Fruit fly (Drosophila melanogaster) whole organism, embryonic: ENCODE results near the gene CG17028.

Experiments
- Aef1 ChIP-seq: fragments of 200-800 bp; sonication (Bioruptor generic); IDR thresholded peaks from 3 replicates; pipeline ENCODE4 v1.3.6; 2022; ENCODE audit warnings: missing biosample characterization, missing genetic modification characterization
- B-H1 ChIP-seq: fragments of 200-800 bp; sonication (Bioruptor generic); IDR thresholded peaks from 3 replicates; pipeline ENCODE4 v1.3.6; 2022; ENCODE audit warnings: missing biosample characterization, missing genetic modification characterization
- CG10209 ChIP-seq: fragments of 200-800 bp; sonication (Bioruptor generic); optimal IDR thresholded peaks from 3 replicates; lab custom pipeline; 2017; ENCODE audit warnings: missing biosample characterization, mild to moderate bottlenecking, missing genetic modification characterization, missing genetic modification reagents
- CG11247 ChIP-seq: fragments of 200-800 bp; sonication (Bioruptor generic); IDR thresholded peaks from 2 replicates; pipeline ENCODE4 v1.3.6; 2022; ENCODE audit warnings: missing biosample characterization, missing genetic modification characterization
- CG12391 ChIP-seq: fragments of 200-800 bp; sonication (Bioruptor generic); optimal IDR thresholded peaks from 3 replicates; lab custom pipeline; 2018; ENCODE audit warnings: missing biosample characterization, mild to moderate bottlenecking, missing genetic modification characterization, moderate library complexity
- CG13296 ChIP-seq: fragments of 200-800 bp; sonication (Bioruptor generic); optimal IDR thresholded peaks from 3 replicates; lab custom pipeline; 2018; ENCODE audit warnings: missing biosample characterization, mild to moderate bottlenecking, missing genetic modification characterization
- CG13624 ChIP-seq: fragments of 200-800 bp; sonication (Bioruptor generic); optimal IDR thresholded peaks from 2 replicates; lab custom pipeline; 2016; ENCODE audit warnings: missing biosample characterization, missing genetic modification characterization
- CG14441 ChIP-seq: fragments of 200-800 bp; sonication (Bioruptor generic); IDR thresholded peaks from 2 replicates; pipeline ENCODE4 v1.3.6; 2022; ENCODE audit warnings: missing biosample characterization, missing genetic modification characterization
- CG17328 ChIP-seq: fragments of 200-800 bp; sonication (Bioruptor generic); IDR thresholded peaks from 2 replicates; pipeline ENCODE4 v1.3.6; 2022; ENCODE audit warnings: missing biosample characterization, missing genetic modification characterization
- CG17385 ChIP-seq: fragments of 200-800 bp; sonication (Bioruptor generic); optimal IDR thresholded peaks from 3 replicates; lab custom pipeline; 2018; ENCODE audit warnings: missing biosample characterization, mild to moderate bottlenecking, missing genetic modification characterization
- CG18011 ChIP-seq: fragments of 200-800 bp; sonication (Bioruptor generic); optimal IDR thresholded peaks from 2 replicates; lab custom pipeline; 2017; ENCODE audit warnings: missing biosample characterization, missing genetic modification characterization, mild to moderate bottlenecking, moderate library complexity, missing genotype
- CG2202 ChIP-seq: fragments of 200-800 bp; sonication (Bioruptor generic); optimal IDR thresholded peaks from 2 replicates; lab custom pipeline; 2018; ENCODE audit warnings: missing biosample characterization, mild to moderate bottlenecking, missing genetic modification characterization
- CG31441 ChIP-seq: fragments of 200-800 bp; sonication (Bioruptor generic); IDR thresholded peaks from 2 replicates; pipeline ENCODE4 v1.3.6; 2022; ENCODE audit warnings: missing biosample characterization, missing genetic modification characterization
- CG6683 ChIP-seq: fragments of 200-800 bp; sonication (Bioruptor generic); optimal IDR thresholded peaks from 2 replicates; lab custom pipeline; 2017; ENCODE audit warnings: missing biosample characterization, mild to moderate bottlenecking, missing genetic modification characterization, missing genetic modification reagents
- CG6854 ChIP-seq: fragments of 200-800 bp; sonication (Bioruptor generic); optimal IDR thresholded peaks from 3 replicates; lab custom pipeline; 2017; ENCODE audit warnings: missing biosample characterization, mild to moderate bottlenecking, missing genetic modification characterization
- CG9727 ChIP-seq: fragments of 200-800 bp; sonication (Bioruptor generic); optimal IDR thresholded peaks from 3 replicates; lab custom pipeline; 2017; ENCODE audit warnings: missing biosample characterization, mild to moderate bottlenecking, missing genetic modification characterization
- Dbx ChIP-seq: fragments of 200-800 bp; sonication (Bioruptor generic); IDR thresholded peaks from 3 replicates; pipeline ENCODE4 v1.3.6; 2022; ENCODE audit warnings: missing biosample characterization, missing genetic modification characterization
- Doc2 ChIP-seq: fragments of 200-800 bp; sonication (Bioruptor generic); IDR thresholded peaks from 2 replicates; pipeline ENCODE4 v1.3.6; 2022; ENCODE audit warnings: missing biosample characterization, missing genetic modification characterization
- Drgx ChIP-seq: fragments of 200-800 bp; sonication (Bioruptor generic); IDR thresholded peaks from 2 replicates; pipeline ENCODE4 v1.3.6; 2022; ENCODE audit warnings: missing biosample characterization, missing genetic modification characterization
- Eip74EF ChIP-seq, 2 experiments: fragments of 200-800 bp in 1 of 2; fragments of >200 bp in 1 of 2; sonication (Bioruptor generic) in 1 of 2; optimal IDR thresholded peaks; 2 replicates each; lab custom pipeline; 2017 to 2019; ENCODE audit warnings: missing biosample characterization in 2 of 2, missing genetic modification characterization in 2 of 2, mild to moderate bottlenecking in 1 of 2, moderate library complexity in 1 of 2
- Ets65A ChIP-seq: fragments of 200-800 bp; sonication (Bioruptor generic); peaks from one replicate; lab custom pipeline; 2016; ENCODE audit warnings: missing biosample characterization, missing genetic modification characterization
- H2.0 ChIP-seq: fragments of 200-800 bp; sonication (Bioruptor generic); IDR thresholded peaks from 2 replicates; pipeline ENCODE4 v1.3.6; 2022; ENCODE audit warnings: missing biosample characterization, missing genetic modification characterization
- HHEX ChIP-seq: fragments of 200-800 bp; sonication (Bioruptor generic); optimal IDR thresholded peaks from 3 replicates; lab custom pipeline; 2017; ENCODE audit warnings: missing biosample characterization, mild to moderate bottlenecking, missing genetic modification characterization, missing genetic modification reagents
- HLH4C ChIP-seq: fragments of 200-800 bp; sonication (Bioruptor generic); IDR thresholded peaks from 3 replicates; pipeline ENCODE4 v1.3.6; 2022; ENCODE audit warnings: missing biosample characterization, missing genetic modification characterization; ENCODE audit not compliant: partially characterized antibody
- Hsf ChIP-seq: fragments of 200-800 bp; sonication (Bioruptor generic); optimal IDR thresholded peaks from 3 replicates; lab custom pipeline; 2016; ENCODE audit warnings: missing biosample characterization, missing genetic modification characterization
- Kr ChIP-seq: fragments of 200-800 bp; sonication (Bioruptor generic); optimal IDR thresholded peaks from 2 replicates; lab custom pipeline; 2017; ENCODE audit warnings: missing biosample characterization, mild to moderate bottlenecking, missing genetic modification characterization
- MESR4 ChIP-seq: fragments of 200-800 bp; sonication (Bioruptor generic); optimal IDR thresholded peaks from 2 replicates; lab custom pipeline; 2018; ENCODE audit warnings: missing biosample characterization, mild to moderate bottlenecking, missing genetic modification characterization, moderate library complexity
- Max ChIP-seq: fragments of 200-800 bp; sonication (Bioruptor generic); optimal IDR thresholded peaks from 2 replicates; lab custom pipeline; 2016; ENCODE audit warnings: missing biosample characterization, mild to moderate bottlenecking, missing genetic modification characterization
- Nf-YC ChIP-seq: fragments of 200-800 bp; optimal IDR thresholded peaks from 3 replicates; lab custom pipeline; 2019; ENCODE audit warnings: missing biosample characterization, mild to moderate bottlenecking, missing genetic modification characterization, moderate library complexity
- Oaz ChIP-seq: fragments of 200-800 bp; sonication (Bioruptor generic); IDR thresholded peaks from 2 replicates; pipeline ENCODE4 v1.3.6; 2022; ENCODE audit warnings: missing biosample characterization, missing genetic modification characterization
- Oli ChIP-seq: fragments of 200-800 bp; sonication (Bioruptor generic); optimal IDR thresholded peaks from 2 replicates; lab custom pipeline; 2018; ENCODE audit warnings: missing biosample characterization, mild to moderate bottlenecking, missing genetic modification characterization, moderate library complexity
- Scr ChIP-seq: fragments of 200-800 bp; sonication (Bioruptor generic); IDR thresholded peaks from 2 replicates; pipeline ENCODE4 v1.3.6; 2022; ENCODE audit warnings: missing biosample characterization, missing genetic modification characterization; ENCODE audit not compliant: partially characterized antibody
- al ChIP-seq: fragments of 200-800 bp; sonication (Bioruptor generic); IDR thresholded peaks from 2 replicates; pipeline ENCODE4 v1.3.6; 2022; ENCODE audit warnings: missing biosample characterization, missing genetic modification characterization
- ato ChIP-seq: fragments of 200-800 bp; sonication (Bioruptor generic); IDR thresholded peaks from 2 replicates; pipeline ENCODE4 v1.3.6; 2022; ENCODE audit warnings: missing biosample characterization, missing genetic modification characterization; ENCODE audit not compliant: partially characterized antibody
- corto ChIP-seq: fragments of 200-800 bp; sonication (Bioruptor generic); optimal IDR thresholded peaks from 2 replicates; lab custom pipeline; 2016; ENCODE audit warnings: missing biosample characterization, mild to moderate bottlenecking, missing genetic modification characterization, moderate library complexity
- disco-r ChIP-seq: fragments of 200-800 bp; sonication (Bioruptor generic); optimal IDR thresholded peaks from 2 replicates; lab custom pipeline; 2016; ENCODE audit warnings: missing biosample characterization, missing genetic modification characterization
- dmrt99B ChIP-seq: fragments of 200-800 bp; sonication (Bioruptor generic); optimal IDR thresholded peaks from 2 replicates; lab custom pipeline; 2018; ENCODE audit warnings: missing biosample characterization, mild to moderate bottlenecking, missing genetic modification characterization, moderate library complexity
- dysf ChIP-seq: fragments of 200-800 bp; sonication (Bioruptor generic); IDR thresholded peaks from 3 replicates; pipeline ENCODE4 v1.3.6; 2022; ENCODE audit warnings: missing biosample characterization, missing genetic modification characterization
- gsb ChIP-seq: fragments of 200-800 bp; sonication (Bioruptor generic); IDR thresholded peaks from 2 replicates; pipeline ENCODE4 v1.3.6; 2022; ENCODE audit warnings: missing biosample characterization, missing genetic modification characterization
- klu ChIP-seq: fragments of 200-800 bp; sonication (Bioruptor generic); IDR thresholded peaks from 2 replicates; pipeline ENCODE4 v1.3.6; 2022; ENCODE audit warnings: missing biosample characterization, missing genetic modification characterization
- lbe ChIP-seq: fragments of 200-800 bp; sonication (Bioruptor generic); optimal IDR thresholded peaks from 2 replicates; lab custom pipeline; 2016; ENCODE audit warnings: missing biosample characterization, mild to moderate bottlenecking, missing genetic modification characterization
- nau ChIP-seq: fragments of 200-800 bp; sonication (Bioruptor generic); optimal IDR thresholded peaks from 3 replicates; lab custom pipeline; 2017; ENCODE audit warnings: missing biosample characterization, mild to moderate bottlenecking, missing genetic modification characterization, missing genetic modification reagents
- nerfin-1 ChIP-seq: fragments of 200-800 bp; sonication (Bioruptor generic); optimal IDR thresholded peaks from 3 replicates; lab custom pipeline; 2019; ENCODE audit warnings: missing biosample characterization, mild to moderate bottlenecking, missing genetic modification characterization, moderate library complexity
- pb ChIP-seq: fragments of 200-800 bp; sonication (Bioruptor generic); optimal IDR thresholded peaks from 3 replicates; lab custom pipeline; 2016; ENCODE audit warnings: missing biosample characterization, missing genetic modification characterization
- pum ChIP-seq: fragments of 200-800 bp; sonication (Bioruptor generic); optimal IDR thresholded peaks from 2 replicates; lab custom pipeline; 2016; ENCODE audit warnings: missing biosample characterization, missing genetic modification characterization
- sens ChIP-seq: fragments of 200-800 bp; sonication (Bioruptor generic); peaks from one replicate; lab custom pipeline; 2016; ENCODE audit warnings: missing biosample characterization, missing genetic modification characterization
- sr ChIP-seq: fragments of 200-800 bp; sonication (Bioruptor generic); IDR thresholded peaks from 3 replicates; pipeline ENCODE4 v1.3.6; 2022; ENCODE audit warnings: missing biosample characterization, missing genetic modification characterization
- tap ChIP-seq: fragments of 200-800 bp; optimal IDR thresholded peaks from 3 replicates; lab custom pipeline; 2019; ENCODE audit warnings: missing biosample characterization, mild to moderate bottlenecking, missing genetic modification characterization, moderate library complexity
- toy ChIP-seq: fragments of 200-800 bp; sonication (Bioruptor generic); IDR thresholded peaks from 2 replicates; pipeline ENCODE4 v1.3.6; 2022; ENCODE audit warnings: missing biosample characterization, missing genetic modification characterization
- vvl ChIP-seq: fragments of 200-800 bp; sonication (Bioruptor generic); IDR thresholded peaks from 2 replicates; pipeline ENCODE4 v1.3.6; 2022; ENCODE audit warnings: missing biosample characterization, missing genetic modification characterization
- zfh1 ChIP-seq: fragments of 200-800 bp; sonication (Bioruptor generic); IDR thresholded peaks from 3 replicates; pipeline ENCODE4 v1.3.6; 2022; ENCODE audit warnings: missing biosample characterization, missing genetic modification characterization

The CG17028 gene

DNA sequence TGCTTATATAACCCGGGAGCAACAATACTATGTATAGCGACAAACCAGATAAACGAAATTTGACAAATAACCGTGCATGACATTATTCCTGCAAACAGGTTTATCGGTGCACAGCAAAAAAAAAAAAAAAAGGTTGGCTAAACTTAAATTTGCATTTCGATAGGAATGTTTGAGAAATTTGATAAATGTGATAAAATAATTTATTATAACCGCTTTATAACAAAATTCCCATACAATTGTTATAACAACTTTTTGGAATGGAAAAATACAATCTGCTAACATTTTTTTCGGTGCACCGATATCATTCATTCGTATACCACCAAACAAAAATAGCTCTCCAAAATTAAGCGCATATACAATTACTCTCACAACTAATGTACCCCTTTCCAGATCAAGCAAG, 759 bp upstream of the CG17028 start (continued):
- TF ChIP-seq Oli (tag; lab: Kevin White, UChicago) = peak; percentile 36
- TF ChIP-seq CG31441 (GFP tag; lab: Robert Waterston, UW) = peak; percentile 82
- TF ChIP-seq CG13624 (GFP tag; lab: Kevin White, UChicago) = peak; percentile 35
- TF ChIP-seq tap (tag; lab: Kevin White, UChicago) = peak; percentile 28
- TF ChIP-seq CG9727 (GFP tag; lab: Kevin White, UChicago) = peak; percentile 54
- TF ChIP-seq lbe (GFP tag; lab: Kevin White, UChicago) = peak; percentile 81
- peak; percentile 55 for TF ChIP-seq Drgx (GFP tag; lab: Robert Waterston, UW)
- peak; percentile 11 for TF ChIP-seq Nf-YC (tag; lab: Kevin White, UChicago)
- TF ChIP-seq B-H1 (GFP tag; lab: Robert Waterston, UW) = peak; percentile 40; the same call in 1 of the 3 replicates
- TF ChIP-seq CG14441 (GFP tag; lab: Robert Waterston, UW) = peak; percentile 66
- peak; percentile 39 for TF ChIP-seq Max (GFP tag; lab: Kevin White, UChicago)
- no peak for TF ChIP-seq zfh1 (GFP tag; lab: Robert Waterston, UW)
- TF ChIP-seq nerfin-1 (tag; lab: Kevin White, UChicago) = no peak
- TF ChIP-seq nau (GFP tag; lab: Kevin White, UChicago) = no peak
- peak in 1 of 2 experiments; percentile 28 for TF ChIP-seq Eip74EF (GFP tag; optimal IDR thresholded peaks at IDR 0.05; lab: Kevin White, UChicago)
- no peak for TF ChIP-seq pum (GFP tag; lab: Kevin White, UChicago)
- 0 out of 2 replicates have a peak, but pooled peaks have one; percentile 7 for TF ChIP-seq toy (GFP tag; lab: Robert Waterston, UW)
- no peak for TF ChIP-seq Doc2 (GFP tag; lab: Robert Waterston, UW)
- peak; percentile 32 for TF ChIP-seq CG17385 (GFP tag; lab: Kevin White, UChicago)
- no peak for TF ChIP-seq CG2202 (tag; lab: Kevin White, UChicago)
- no peak for TF ChIP-seq Hsf (GFP tag; lab: Kevin White, UChicago)
- TF ChIP-seq Dbx (GFP tag; lab: Robert Waterston, UW) = peak; percentile 58; the same call in 1 of the 3 replicates
- no peak for TF ChIP-seq disco-r (GFP tag; lab: Kevin White, UChicago)
- TF ChIP-seq Aef1 (GFP tag; lab: Robert Waterston, UW) = peak; percentile 50
- peak; percentile 76 for TF ChIP-seq dysf (GFP tag; lab: Robert Waterston, UW)
- TF ChIP-seq klu (GFP tag; lab: Robert Waterston, UW) = peak; percentile 52; the same call in 1 of the 2 replicates
- peak; percentile 87 for TF ChIP-seq sens (GFP tag; lab: Kevin White, UChicago)
- peak; percentile 55; the same call in 1 of the 2 replicates for TF ChIP-seq CG11247 (GFP tag; lab: Robert Waterston, UW)
- TF ChIP-seq MESR4 (GFP tag; lab: Kevin White, UChicago) = no peak
- peak; percentile 37 for TF ChIP-seq CG12391 (tag; lab: Kevin White, UChicago)
- TF ChIP-seq pb = no peak
- TF ChIP-seq CG13296 (GFP tag; lab: Kevin White, UChicago) = peak; percentile 39
- no peak for TF ChIP-seq HLH4C (GFP tag; lab: Robert Waterston, UW)
- peak; percentile 72 for TF ChIP-seq dmrt99B
- TF ChIP-seq gsb (GFP tag; lab: Robert Waterston, UW) = peak; percentile 71
- TF ChIP-seq CG18011 (GFP tag; lab: Kevin White, UChicago) = no peak
- TF ChIP-seq sr (GFP tag; lab: Robert Waterston, UW) = no peak
- TF ChIP-seq Scr (GFP tag; lab: Robert Waterston, UW) = no peak
- TF ChIP-seq Kr (GFP tag; lab: Kevin White, UChicago) = no peak
- TF ChIP-seq CG17328 (GFP tag; lab: Robert Waterston, UW) = peak; percentile 46; the same call in 1 of the 2 replicates
- TF ChIP-seq al (GFP tag; lab: Robert Waterston, UW) = peak; percentile 58; the same call in 1 of the 2 replicates
- no peak for TF ChIP-seq ato (GFP tag; lab: Robert Waterston, UW)
- no peak for TF ChIP-seq CG6683 (GFP tag; lab: Kevin White, UChicago)
- TF ChIP-seq H2.0 (GFP tag; lab: Robert Waterston, UW) = no peak
- peak; percentile 79 for TF ChIP-seq vvl (GFP tag; lab: Robert Waterston, UW)
- TF ChIP-seq HHEX (GFP tag; lab: Kevin White, UChicago) = peak; percentile 49
- TF ChIP-seq corto = no peak
- TF ChIP-seq CG6854 (GFP tag; lab: Kevin White, UChicago) = no peak
- no peak for TF ChIP-seq Oaz (GFP tag; lab: Robert Waterston, UW)
- peak; percentile 28 for TF ChIP-seq CG10209 (GFP tag; lab: Kevin White, UChicago)
- TF ChIP-seq Ets65A (GFP tag; lab: Kevin White, UChicago) = peak; percentile 16
